Fruit fly (Drosophila melanogaster) whole organism, prepupa: ENCODE measurements around the gene OtopLa.
A peak's percentile ranks its signal among the peaks of the same experiment; 100 is the strongest.

Experiments
- CG10669 ChIP-seq: fragments of 200-800 bp; sonication (Bioruptor generic); optimal IDR thresholded peaks from 3 replicates; lab custom pipeline; 2018; ENCODE audit warnings: missing biosample characterization, mild to moderate bottlenecking, missing genetic modification characterization, moderate library complexity
- CG11294 ChIP-seq: fragments of 200-800 bp; sonication (Bioruptor generic); IDR thresholded peaks from 2 replicates; pipeline ENCODE4 v1.3.6; 2022; ENCODE audit warnings: missing biosample characterization, missing genetic modification characterization
- CG11902 ChIP-seq: fragments of 200-800 bp; sonication (Bioruptor generic); optimal IDR thresholded peaks from 3 replicates; lab custom pipeline; 2016; ENCODE audit warnings: missing biosample characterization, missing genetic modification characterization
- CG15336 ChIP-seq: fragments of 200-800 bp; sonication (Bioruptor generic); IDR thresholded peaks from 2 replicates; pipeline ENCODE4 v1.3.6; 2022; ENCODE audit warnings: missing biosample characterization, missing genetic modification characterization
- CG16779 ChIP-seq: fragments of 200-800 bp; sonication (Bioruptor generic); optimal IDR thresholded peaks from 3 replicates; lab custom pipeline; 2017; ENCODE audit warnings: missing biosample characterization, mild to moderate bottlenecking, missing genetic modification characterization
- CG3032 ChIP-seq: fragments of 200-800 bp; optimal IDR thresholded peaks from 2 replicates; lab custom pipeline; 2019; ENCODE audit warnings: missing biosample characterization, mild to moderate bottlenecking, missing genetic modification characterization, moderate library complexity
- CG32006 ChIP-seq: fragments of 200-800 bp; sonication (Bioruptor generic); optimal IDR thresholded peaks from 3 replicates; lab custom pipeline; 2017; ENCODE audit warnings: missing biosample characterization, mild to moderate bottlenecking, missing genetic modification characterization
- CG34406 ChIP-seq: fragments of 200-800 bp; sonication (Bioruptor generic); optimal IDR thresholded peaks from 3 replicates; lab custom pipeline; 2016; ENCODE audit warnings: missing biosample characterization, missing genetic modification characterization
- CG3919 ChIP-seq: fragments of 200-800 bp; sonication (Bioruptor generic); optimal IDR thresholded peaks from 3 replicates; lab custom pipeline; 2016; ENCODE audit warnings: missing biosample characterization, missing genetic modification characterization
- CG4318 ChIP-seq: fragments of 200-800 bp; sonication (Bioruptor generic); optimal IDR thresholded peaks from 3 replicates; lab custom pipeline; 2017; ENCODE audit warnings: missing biosample characterization, mild to moderate bottlenecking, missing genetic modification characterization
- CG6163 ChIP-seq: fragments of 200-800 bp; sonication (Bioruptor generic); IDR thresholded peaks from 3 replicates; pipeline ENCODE4 v1.3.6; 2022; ENCODE audit warnings: missing biosample characterization, missing genetic modification characterization
- CG6808 ChIP-seq: fragments of 200-800 bp; sonication (Bioruptor generic); optimal IDR thresholded peaks from 3 replicates; lab custom pipeline; 2017; ENCODE audit warnings: missing biosample characterization, missing genetic modification characterization, mild to moderate bottlenecking, moderate library complexity, missing genetic modification reagents
- CG6854 ChIP-seq: fragments of 200-800 bp; sonication (Bioruptor generic); optimal IDR thresholded peaks from 2 replicates; lab custom pipeline; 2017; ENCODE audit warnings: missing biosample characterization, mild to moderate bottlenecking, missing genetic modification characterization
- CG8119 ChIP-seq: fragments of 200-800 bp; sonication (Bioruptor generic); IDR thresholded peaks from 3 replicates; pipeline ENCODE4 v1.3.6; 2022; ENCODE audit warnings: missing biosample characterization, missing genetic modification characterization
- CG8319 ChIP-seq: fragments of 200-800 bp; sonication (Bioruptor generic); optimal IDR thresholded peaks from 3 replicates; lab custom pipeline; 2016; ENCODE audit warnings: missing biosample characterization, missing genetic modification characterization
- CG8632 ChIP-seq: fragments of 200-800 bp; sonication (Bioruptor generic); optimal IDR thresholded peaks from 3 replicates; lab custom pipeline; 2016; ENCODE audit warnings: missing biosample characterization, missing genetic modification characterization
- Eip75B ChIP-seq: fragments of 200-800 bp; sonication (Bioruptor generic); optimal IDR thresholded peaks from 3 replicates; lab custom pipeline; 2016; ENCODE audit warnings: missing biosample characterization, missing genetic modification characterization
- Eip78C ChIP-seq: fragments of 200-800 bp; sonication (Bioruptor generic); peaks from one replicate; lab custom pipeline; 2016; ENCODE audit warnings: missing biosample characterization, missing genetic modification characterization
- Eip93F ChIP-seq: fragments of 200-800 bp; sonication (Bioruptor generic); optimal IDR thresholded peaks from 2 replicates; lab custom pipeline; 2016; ENCODE audit warnings: missing biosample characterization, mild to moderate bottlenecking, missing genetic modification characterization
- Ets21C ChIP-seq: fragments of 200-800 bp; sonication (Bioruptor generic); optimal IDR thresholded peaks from 3 replicates; lab custom pipeline; 2016; ENCODE audit warnings: missing biosample characterization, missing genetic modification characterization
- Ets96B ChIP-seq: fragments of 200-800 bp; optimal IDR thresholded peaks from 2 replicates; lab custom pipeline; 2019; ENCODE audit warnings: missing biosample characterization, mild to moderate bottlenecking, missing genetic modification characterization, moderate library complexity
- Gug ChIP-seq: fragments of 200-800 bp; sonication (Bioruptor generic); IDR thresholded peaks from 2 replicates; pipeline ENCODE4 v1.3.6; 2022; ENCODE audit warnings: missing biosample characterization, missing genetic modification characterization
- Hr38 ChIP-seq: sonication (Bioruptor generic); optimal IDR thresholded peaks from 2 replicates; lab custom pipeline; 2016; ENCODE audit warnings: missing biosample characterization, missing genetic modification characterization
- Hr4 ChIP-seq: fragments of 200-800 bp; sonication (Bioruptor generic); optimal IDR thresholded peaks from 3 replicates; lab custom pipeline; 2016; ENCODE audit warnings: missing biosample characterization, missing genetic modification characterization
- Lpt ChIP-seq: fragments of 200-800 bp; sonication (Bioruptor generic); optimal IDR thresholded peaks from 3 replicates; lab custom pipeline; 2016; ENCODE audit warnings: missing biosample characterization, missing genetic modification characterization
- OdsH ChIP-seq: fragments of 200-800 bp; sonication (Bioruptor generic); optimal IDR thresholded peaks from 3 replicates; lab custom pipeline; 2016; ENCODE audit warnings: missing biosample characterization, missing genetic modification characterization
- Smox ChIP-seq: fragments of 200-800 bp; sonication (Bioruptor generic); optimal IDR thresholded peaks from 3 replicates; lab custom pipeline; 2016; ENCODE audit warnings: missing biosample characterization, missing genetic modification characterization
- Sox102F ChIP-seq: fragments of 200-800 bp; sonication (Bioruptor generic); optimal IDR thresholded peaks from 2 replicates; lab custom pipeline; 2016; ENCODE audit warnings: missing biosample characterization, mild to moderate bottlenecking, missing genetic modification characterization
- Sox14 ChIP-seq: fragments of 200-800 bp; sonication (Bioruptor generic); optimal IDR thresholded peaks from 3 replicates; lab custom pipeline; 2016; ENCODE audit warnings: missing biosample characterization, missing genetic modification characterization
- Sox15 ChIP-seq: fragments of 200-800 bp; sonication (Bioruptor generic); optimal IDR thresholded peaks from 3 replicates; lab custom pipeline; 2016; ENCODE audit warnings: missing biosample characterization, missing genetic modification characterization
- achi ChIP-seq: fragments of 200-800 bp; sonication (Bioruptor generic); optimal IDR thresholded peaks from 3 replicates; lab custom pipeline; 2016; ENCODE audit warnings: missing biosample characterization, missing genetic modification characterization
- acj6 ChIP-seq: fragments of 200-800 bp; sonication (Bioruptor generic); optimal IDR thresholded peaks from 3 replicates; lab custom pipeline; 2016; ENCODE audit warnings: missing biosample characterization, missing genetic modification characterization
- dac ChIP-seq: fragments of 200-800 bp; sonication (Bioruptor generic); optimal IDR thresholded peaks from 2 replicates; lab custom pipeline; 2017; ENCODE audit warnings: missing biosample characterization, mild to moderate bottlenecking, missing genetic modification characterization
- dsx ChIP-seq: fragments of 200-800 bp; optimal IDR thresholded peaks from 3 replicates; lab custom pipeline; 2019; ENCODE audit warnings: missing biosample characterization, mild to moderate bottlenecking, missing genetic modification characterization, moderate library complexity; ENCODE audit not compliant: poor library complexity, severe bottlenecking
- esn ChIP-seq: fragments of 200-800 bp; sonication (Bioruptor generic); optimal IDR thresholded peaks from 2 replicates; lab custom pipeline; 2016; ENCODE audit warnings: missing biosample characterization, mild to moderate bottlenecking, missing genetic modification characterization, moderate library complexity
- fd59A ChIP-seq: fragments of 200-800 bp; sonication (Bioruptor generic); optimal IDR thresholded peaks from 2 replicates; lab custom pipeline; 2017; ENCODE audit warnings: missing biosample characterization, mild to moderate bottlenecking, missing genetic modification characterization, missing genetic modification reagents
- fd85E ChIP-seq: fragments of 200-800 bp; sonication (Bioruptor generic); optimal IDR thresholded peaks from 3 replicates; lab custom pipeline; 2016; ENCODE audit warnings: missing biosample characterization, missing genetic modification characterization
- fkh ChIP-seq: fragments of 200-800 bp; sonication (Bioruptor generic); optimal IDR thresholded peaks from 3 replicates; lab custom pipeline; 2017; ENCODE audit warnings: missing biosample characterization, mild to moderate bottlenecking, missing genetic modification characterization, moderate library complexity
- lz ChIP-seq: fragments of 200-800 bp; sonication (Bioruptor generic); optimal IDR thresholded peaks from 3 replicates; lab custom pipeline; 2016; ENCODE audit warnings: missing biosample characterization, missing genetic modification characterization
- pdm3 ChIP-seq: fragments of 200-800 bp; sonication (Bioruptor generic); optimal IDR thresholded peaks from 3 replicates; lab custom pipeline; 2016; ENCODE audit warnings: missing biosample characterization, missing genetic modification characterization
- salr ChIP-seq, 2 experiments: fragments of 200-800 bp; sonication (Bioruptor generic); optimal IDR thresholded peaks; 3 replicates each; lab custom pipeline; 2016 to 2018; ENCODE audit warnings: missing biosample characterization in 2 of 2, missing genetic modification characterization in 2 of 2, mild to moderate bottlenecking in 1 of 2
- ss ChIP-seq, 2 experiments: fragments of 200-800 bp; sonication (Bioruptor generic); optimal IDR thresholded peaks; 2 replicates in 1 of 2; 3 replicates in 1 of 2; lab custom pipeline; 2017 to 2018; ENCODE audit warnings: mild to moderate bottlenecking in 2 of 2, missing biosample characterization in 2 of 2, missing genetic modification characterization in 2 of 2, moderate library complexity in 1 of 2
- svp ChIP-seq: fragments of 200-800 bp; sonication (Bioruptor generic); peaks from one replicate; lab custom pipeline; 2016; ENCODE audit warnings: missing biosample characterization, missing genetic modification characterization
- topi ChIP-seq: fragments of 200-800 bp; sonication (Bioruptor generic); optimal IDR thresholded peaks from 3 replicates; lab custom pipeline; 2016; ENCODE audit warnings: missing biosample characterization, missing genetic modification characterization
- vri ChIP-seq: fragments of 200-800 bp; sonication (Bioruptor generic); optimal IDR thresholded peaks from 3 replicates; lab custom pipeline; 2016; ENCODE audit warnings: missing biosample characterization, mild to moderate bottlenecking, missing genetic modification characterization

Gene OtopLa

dm6 chrX:5679933-5680667 is 31.8 kb upstream of the OtopLa start, which contains the start of the genes Tre1 and Gr5a:
TSS of gene Tre1 (minus strand) at chrX:5679977.
TSS of gene Gr5a (plus strand) at chrX:5680617.
- TF ChIP-seq Eip78C (GFP tag; lab: Kevin White, UChicago) = peak; percentile 57
- TF ChIP-seq fkh (GFP tag; lab: Kevin White, UChicago) = peak; percentile 1
- no peak for TF ChIP-seq dsx (GFP tag; lab: Kevin White, UChicago)

- peak; percentile 84 for TF ChIP-seq topi
- no peak for TF ChIP-seq CG16779 (tag; lab: Kevin White, UChicago)
- TF ChIP-seq CG11902 (GFP tag; lab: Kevin White, UChicago) = peak; percentile 51
- peak; percentile 80 for TF ChIP-seq Sox102F
- peak; percentile 77 for TF ChIP-seq CG3919 (GFP tag; lab: Kevin White, UChicago)
- TF ChIP-seq ss (GFP tag; optimal IDR thresholded peaks at IDR 0.05; lab: Kevin White, UChicago) = peak; percentile 10 to 55
- TF ChIP-seq esn (GFP tag; lab: Kevin White, UChicago) = peak; percentile 85
- peak; percentile 68 for TF ChIP-seq CG10669 (GFP tag; lab: Kevin White, UChicago)
- TF ChIP-seq fd59A (GFP tag; lab: Kevin White, UChicago) = peak; percentile 26
- peak; percentile 54 for TF ChIP-seq Sox15
- TF ChIP-seq achi (GFP tag; lab: Kevin White, UChicago) = no peak
- peak; percentile 83 for TF ChIP-seq lz (GFP tag; lab: Kevin White, UChicago)
- peak; percentile 76 for TF ChIP-seq Ets21C (GFP tag; lab: Kevin White, UChicago)
- peak; percentile 70 for TF ChIP-seq acj6 (GFP tag; lab: Kevin White, UChicago)
- TF ChIP-seq CG8632 = peak; percentile 73
- TF ChIP-seq Smox (GFP tag; lab: Kevin White, UChicago) = peak; percentile 84
- TF ChIP-seq Lpt (GFP tag; lab: Kevin White, UChicago) = no peak
- TF ChIP-seq CG4318 = no peak
- TF ChIP-seq CG32006 (GFP tag; lab: Kevin White, UChicago) = peak; percentile 64
- no peak for TF ChIP-seq svp (GFP tag; lab: Kevin White, UChicago)
- peak; percentile 49 for TF ChIP-seq Ets96B (tag; lab: Kevin White, UChicago)
- TF ChIP-seq CG3032 (tag; lab: Kevin White, UChicago) = peak; percentile 52
- TF ChIP-seq CG34406 = peak; percentile 69
- TF ChIP-seq Gug (GFP tag; lab: Robert Waterston, UW) = no peak
- TF ChIP-seq dac (GFP tag; lab: Kevin White, UChicago) = peak; percentile 29
- peak; percentile 56 for TF ChIP-seq CG8319 (GFP tag; lab: Kevin White, UChicago)
- peak; percentile 54 for TF ChIP-seq CG6808
- peak; percentile 31; the same call in 1 of the 2 replicates for TF ChIP-seq CG15336 (GFP tag; lab: Robert Waterston, UW)
- peak; percentile 3 for TF ChIP-seq dsx (GFP tag; lab: Kevin White, UChicago)
- no peak for TF ChIP-seq Hr38 (GFP tag; lab: Kevin White, UChicago)
- peak in 1 of 2 experiments; percentile 15 for TF ChIP-seq salr (GFP tag; optimal IDR thresholded peaks at IDR 0.05; lab: Kevin White, UChicago)
- TF ChIP-seq CG11294 (GFP tag; lab: Robert Waterston, UW) = 0 out of 2 replicates have a peak, but pooled peaks have one; percentile 22
- no peak for TF ChIP-seq Eip75B (GFP tag; lab: Kevin White, UChicago)
- TF ChIP-seq fd85E = no peak
- peak; percentile 91 for TF ChIP-seq Eip78C (GFP tag; lab: Kevin White, UChicago)
- TF ChIP-seq OdsH (GFP tag; lab: Kevin White, UChicago) = no peak
- TF ChIP-seq vri = no peak
- peak; percentile 59 for TF ChIP-seq CG6854 (GFP tag; lab: Kevin White, UChicago)
- TF ChIP-seq CG6163 (GFP tag; lab: Robert Waterston, UW) = peak; percentile 81
- TF ChIP-seq fkh (GFP tag; lab: Kevin White, UChicago) = no peak
- no peak for TF ChIP-seq Eip93F
- TF ChIP-seq Hr4 (GFP tag; lab: Kevin White, UChicago) = no peak
- TF ChIP-seq Sox14 = peak; percentile 73
- peak; percentile 53; the same call in 1 of the 3 replicates for TF ChIP-seq CG8119 (GFP tag; lab: Robert Waterston, UW)
- no peak for TF ChIP-seq pdm3 (GFP tag; lab: Kevin White, UChicago)
Measured at dm6 chrX:5679079-5679932, 31.0 kb upstream of the OtopLa start.
